Worm (Caenorhabditis elegans) whole organism, L1 larva: ENCODE data around the gene daf-12.

Source experiments
- C04F5.9 ChIP-seq: sonication (generic microtip); optimal IDR thresholded peaks from 2 replicates; lab custom pipeline; 2016; ENCODE audit warnings: missing genetic modification characterization, missing compliant biosample characterization
- C34B4.2 ChIP-seq: sonication (generic microtip); optimal IDR thresholded peaks from 2 replicates; lab custom pipeline; 2017; ENCODE audit warnings: mild to moderate bottlenecking, missing genetic modification characterization, missing compliant biosample characterization
- F16B12.6 ChIP-seq: fragments of 150-350 bp; optimal IDR thresholded peaks from 2 replicates; lab custom pipeline; 2014; ENCODE audit warnings: missing biosample characterization, missing genetic modification characterization
- Y116A8C.19 ChIP-seq: sonication (generic microtip); optimal IDR thresholded peaks from 2 replicates; lab custom pipeline; 2016; ENCODE audit warnings: missing compliant biosample characterization, missing genetic modification characterization, borderline replicate concordance
- aha-1 ChIP-seq: fragments of 150-350 bp; optimal IDR thresholded peaks from 2 replicates; lab custom pipeline; 2014; ENCODE audit warnings: missing biosample characterization, missing genetic modification characterization
- alr-1 ChIP-seq: fragments of 200-800 bp; sonication (Bioruptor generic); optimal IDR thresholded peaks from 2 replicates; lab custom pipeline; 2018; ENCODE audit warnings: borderline replicate concordance, mild to moderate bottlenecking, missing genetic modification characterization, missing compliant biosample characterization
- ama-1 ChIP-seq: fragments of 150-350 bp; optimal IDR thresholded peaks from 2 replicates; lab custom pipeline; 2014
- blmp-1 ChIP-seq: fragments of 150-350 bp; optimal IDR thresholded peaks from 2 replicates; lab custom pipeline; 2014; ENCODE audit warnings: missing biosample characterization, missing genetic modification characterization
- ceh-63 ChIP-seq: fragments of 200-800 bp; sonication (Bioruptor generic); optimal IDR thresholded peaks from 2 replicates; lab custom pipeline; 2018; ENCODE audit warnings: mild to moderate bottlenecking, missing genetic modification characterization, missing compliant biosample characterization
- ceh-8 ChIP-seq: fragments of 200-800 bp; sonication (Bioruptor generic); optimal IDR thresholded peaks from 2 replicates; lab custom pipeline; 2018; ENCODE audit warnings: mild to moderate bottlenecking, missing genetic modification characterization, moderate library complexity, missing compliant biosample characterization
- ceh-82 ChIP-seq, 3 experiments: fragments of 150-350 bp in 1 of 3; sonication (generic microtip) in 2 of 3; optimal IDR thresholded peaks; 2 replicates each; lab custom pipeline; 2014 to 2017; ENCODE audit warnings: missing biosample characterization in 3 of 3, missing genetic modification characterization in 3 of 3
- ces-1 ChIP-seq: fragments of 150-350 bp; optimal IDR thresholded peaks from 2 replicates; lab custom pipeline; 2014; ENCODE audit warnings: missing biosample characterization, missing genetic modification reagents, missing genetic modification characterization
- dpl-1 ChIP-seq, 3 experiments: fragments of 150-350 bp in 2 of 3; sonication (generic microtip) in 1 of 3; optimal IDR thresholded peaks; 2 replicates each; lab custom pipeline; 2014 to 2017; ENCODE audit warnings: missing biosample characterization in 3 of 3, missing genetic modification characterization in 3 of 3, missing genetic modification reagents in 3 of 3
- elt-2 ChIP-seq: sonication (generic microtip); optimal IDR thresholded peaks from 2 replicates; lab custom pipeline; 2016; ENCODE audit warnings: missing genetic modification characterization, mild to moderate bottlenecking, inconsistent platforms, missing compliant biosample characterization, missing genetic modification reagents
- elt-3 ChIP-seq, 6 experiments: fragments of 150-350 bp in 1 of 6; sonication (generic microtip); optimal IDR thresholded peaks; 2 replicates each; lab custom pipeline; 2017 to 2018; ENCODE audit warnings: missing biosample characterization in 6 of 6, missing genetic modification characterization in 6 of 6, inconsistent platforms in 1 of 6
- fkh-10 ChIP-seq: sonication (generic microtip); optimal IDR thresholded peaks from 2 replicates; lab custom pipeline; 2017; ENCODE audit warnings: missing biosample characterization, missing genetic modification reagents, missing genetic modification characterization
- isw-1 ChIP-seq: fragments of 200-800 bp; sonication (Bioruptor generic); IDR thresholded peaks from 2 replicates; pipeline ENCODE4 v1.3.6; 2022; ENCODE audit warnings: missing genetic modification characterization, missing compliant biosample characterization
- jun-1 ChIP-seq: fragments of 150-350 bp; optimal IDR thresholded peaks from 2 replicates; lab custom pipeline; 2014; ENCODE audit warnings: missing biosample characterization, missing genetic modification reagents, missing genetic modification characterization
- lin-14 ChIP-seq: fragments of 200-800 bp; sonication (Bioruptor generic); optimal IDR thresholded peaks from 2 replicates; lab custom pipeline; 2018; ENCODE audit warnings: mild to moderate bottlenecking, missing genetic modification characterization, moderate library complexity, missing compliant biosample characterization
- lin-15B ChIP-seq: fragments of 150-350 bp; sonication (generic microtip); optimal IDR thresholded peaks from 3 replicates; lab custom pipeline; 2014; ENCODE audit warnings: missing biosample characterization, missing genetic modification characterization
- lin-35 ChIP-seq, 2 experiments: fragments of 150-350 bp; optimal IDR thresholded peaks; 2 replicates each; lab custom pipeline; 2014; ENCODE audit warnings: missing biosample characterization in 2 of 2, missing genetic modification characterization in 2 of 2, missing genetic modification reagents in 2 of 2
- lsy-2 ChIP-seq, 2 experiments: fragments of 150-350 bp; optimal IDR thresholded peaks; 2 replicates each; lab custom pipeline; 2014; ENCODE audit warnings: missing biosample characterization in 2 of 2, missing genetic modification characterization in 2 of 2
- mab-9 ChIP-seq: fragments of 200-800 bp; sonication (Bioruptor generic); IDR thresholded peaks from 2 replicates; pipeline ENCODE4 v1.3.6; 2022; ENCODE audit warnings: missing genetic modification reagents, missing genetic modification characterization, missing compliant biosample characterization
- mdl-1 ChIP-seq, 2 experiments: fragments of 150-350 bp; optimal IDR thresholded peaks; 2 replicates each; lab custom pipeline; 2014 to 2017; ENCODE audit warnings: missing biosample characterization in 2 of 2, missing genetic modification characterization in 2 of 2, inconsistent platforms in 1 of 2
- mef-2 ChIP-seq: fragments of 150-350 bp; optimal IDR thresholded peaks from 2 replicates; lab custom pipeline; 2014; ENCODE audit warnings: missing biosample characterization, missing genetic modification characterization
- nhr-12 ChIP-seq: sonication (generic microtip); optimal IDR thresholded peaks from 2 replicates; lab custom pipeline; 2017; ENCODE audit warnings: missing biosample characterization, missing genetic modification characterization
- nhr-28 ChIP-seq: fragments of 150-350 bp; optimal IDR thresholded peaks from 2 replicates; lab custom pipeline; 2014; ENCODE audit warnings: missing biosample characterization, missing genetic modification characterization
- nhr-47 ChIP-seq: sonication (generic microtip); optimal IDR thresholded peaks from 2 replicates; lab custom pipeline; 2016; ENCODE audit warnings: mild to moderate bottlenecking, missing genetic modification characterization, moderate library complexity, missing compliant biosample characterization
- nhr-71 ChIP-seq: sonication (generic microtip); optimal IDR thresholded peaks from 2 replicates; lab custom pipeline; 2016; ENCODE audit warnings: mild to moderate bottlenecking, missing genetic modification characterization, moderate library complexity, missing compliant biosample characterization
- nhr-84 ChIP-seq: sonication (generic microtip); optimal IDR thresholded peaks from 2 replicates; lab custom pipeline; 2017; ENCODE audit warnings: missing biosample characterization, missing genetic modification characterization
- nhr-85 ChIP-seq: sonication (generic microtip); peaks from one replicate; lab custom pipeline; 2016; ENCODE audit warnings: missing genetic modification characterization, inconsistent platforms, missing compliant biosample characterization
- pax-3 ChIP-seq: fragments of 200-800 bp; sonication (Bioruptor generic); optimal IDR thresholded peaks from 2 replicates; lab custom pipeline; 2018; ENCODE audit warnings: mild to moderate bottlenecking, missing genetic modification characterization, moderate library complexity, missing compliant biosample characterization
- rnt-1 ChIP-seq: sonication (generic microtip); optimal IDR thresholded peaks from 2 replicates; lab custom pipeline; 2016; ENCODE audit warnings: mild to moderate bottlenecking, missing genetic modification characterization, moderate library complexity, missing compliant biosample characterization
- skn-1 ChIP-seq: fragments of 150-350 bp; optimal IDR thresholded peaks from 2 replicates; lab custom pipeline; 2014; ENCODE audit warnings: missing biosample characterization, missing genetic modification characterization
- snpc-4 ChIP-seq: fragments of 150-350 bp; optimal IDR thresholded peaks from 2 replicates; lab custom pipeline; 2014; ENCODE audit warnings: missing biosample characterization, missing genetic modification characterization
- snu-23 ChIP-seq: sonication (generic microtip); optimal IDR thresholded peaks from 2 replicates; lab custom pipeline; 2016; ENCODE audit warnings: missing genetic modification characterization, missing compliant biosample characterization
- sox-4 ChIP-seq: sonication (generic microtip); optimal IDR thresholded peaks from 2 replicates; lab custom pipeline; 2016; ENCODE audit warnings: missing genetic modification characterization, missing compliant biosample characterization
- sup-37 ChIP-seq: fragments of 200-800 bp; sonication (Bioruptor generic); optimal IDR thresholded peaks from 2 replicates; lab custom pipeline; 2018; ENCODE audit warnings: mild to moderate bottlenecking, missing genetic modification characterization, missing compliant biosample characterization
- swsn-7 ChIP-seq: sonication (generic microtip); optimal IDR thresholded peaks from 2 replicates; lab custom pipeline; 2016; ENCODE audit warnings: missing genetic modification characterization, missing compliant biosample characterization
- tbx-2 ChIP-seq: sonication (generic microtip); optimal IDR thresholded peaks from 2 replicates; lab custom pipeline; 2016; ENCODE audit warnings: missing genetic modification characterization, missing compliant biosample characterization
- tlp-1 ChIP-seq: fragments of 150-350 bp; optimal IDR thresholded peaks from 2 replicates; lab custom pipeline; 2014; ENCODE audit warnings: missing biosample characterization, missing genetic modification characterization
- unc-130 ChIP-seq: fragments of 150-350 bp; optimal IDR thresholded peaks from 2 replicates; lab custom pipeline; 2017; ENCODE audit warnings: missing biosample characterization, missing genetic modification characterization, inconsistent platforms
- unc-62 ChIP-seq: fragments of 150-350 bp; optimal IDR thresholded peaks from 2 replicates; lab custom pipeline; 2014; ENCODE audit warnings: missing biosample characterization, missing genetic modification reagents, missing genetic modification characterization
- unc-86 ChIP-seq: sonication (generic microtip); optimal IDR thresholded peaks from 2 replicates; lab custom pipeline; 2016; ENCODE audit warnings: missing genetic modification characterization, missing compliant biosample characterization
- vab-15 ChIP-seq: sonication (generic microtip); optimal IDR thresholded peaks from 2 replicates; lab custom pipeline; 2017; ENCODE audit warnings: missing genotype, mild to moderate bottlenecking, missing genetic modification characterization, missing compliant biosample characterization
- xbp-1 ChIP-seq: sonication (generic microtip); optimal IDR thresholded peaks from 2 replicates; lab custom pipeline; 2016; ENCODE audit warnings: missing genetic modification characterization, missing compliant biosample characterization
- ztf-11 ChIP-seq, 2 experiments: sonication (generic microtip); optimal IDR thresholded peaks; 2 replicates each; lab custom pipeline; 2016 to 2017; ENCODE audit warnings: missing genetic modification characterization in 2 of 2, missing biosample characterization in 1 of 2, missing compliant biosample characterization in 1 of 2
- ztf-4 ChIP-seq: fragments of 150-350 bp; optimal IDR thresholded peaks from 2 replicates; lab custom pipeline; 2014; ENCODE audit warnings: missing biosample characterization, missing genetic modification characterization

daf-12 gene

DNA sequence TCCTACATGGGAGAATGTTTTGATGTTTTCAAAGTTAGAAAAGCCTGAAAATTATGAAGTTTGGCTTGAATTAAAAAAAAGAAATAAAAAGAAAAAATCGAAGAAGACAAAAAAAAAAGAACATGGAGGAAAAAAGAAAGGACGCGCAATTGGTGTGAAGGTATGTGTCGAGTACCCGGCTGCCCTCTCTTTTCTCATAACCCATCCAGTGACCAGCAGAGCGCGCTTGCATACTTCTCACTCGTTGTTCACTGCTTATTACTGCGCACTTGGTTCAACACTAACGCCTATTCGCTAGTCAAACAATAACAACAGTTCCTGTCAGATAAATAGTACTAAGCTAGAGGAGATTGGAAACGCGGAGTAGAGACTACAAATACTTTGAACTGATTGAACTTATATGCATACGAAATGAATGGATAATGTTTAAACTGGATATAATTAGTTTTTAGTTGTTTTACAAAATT is 11.5 kb upstream of the daf-12 start, which contains the start of gene abl-1 (continued):
- TF ChIP-seq elt-3 (tag; optimal IDR thresholded peaks at IDR 0.05; lab: Kevin White, UChicago): no peak
- no peak for TF ChIP-seq C34B4.2 (tag; lab: Kevin White, UChicago)

DNA sequence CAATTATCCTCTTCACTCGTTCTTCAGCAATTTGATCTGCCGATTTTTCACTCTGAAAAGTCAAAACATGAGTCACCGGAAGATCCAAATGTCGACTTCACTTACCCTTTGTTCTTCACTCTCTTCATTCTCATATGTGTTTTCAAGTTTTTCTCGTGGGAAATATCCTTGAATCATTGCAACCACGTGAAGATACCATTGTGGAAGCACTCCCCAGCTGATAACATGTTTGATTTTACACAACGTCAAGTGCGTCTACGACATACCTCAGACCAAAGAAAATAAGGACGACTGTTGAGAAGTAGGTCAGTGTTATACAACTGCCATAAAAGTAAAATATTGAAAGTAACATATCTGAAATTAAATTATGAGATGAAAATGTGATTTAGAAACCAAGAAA is 7.3 kb upstream of the daf-12 start, which contains the start of gene M79.2:
Gene M79.2 (minus strand): TSS at position 354 of the 400 bp plus-strand sequence.
- no peak for TF ChIP-seq snpc-4 (tag; lab: Kevin White, UChicago)
- no peak for TF ChIP-seq ztf-4 (tag; lab: Kevin White, UChicago)
- TF ChIP-seq ceh-8 (GFP tag; lab: Kevin White, UChicago): no peak
- TF ChIP-seq lin-14 (GFP tag; lab: Kevin White, UChicago): peak; percentile 41
- TF ChIP-seq elt-2: peak; percentile 17
- TF ChIP-seq nhr-47 (tag; lab: Kevin White, UChicago): no peak
- TF ChIP-seq tlp-1 (tag; lab: Kevin White, UChicago): no peak
- TF ChIP-seq F16B12.6: no peak
- no peak for TF ChIP-seq isw-1 (GFP tag; lab: Robert Waterston, UW)
- no peak for TF ChIP-seq unc-62 (GFP tag; lab: Kevin White, UChicago)
- peak in 1 of 2 experiments; percentile 33 for TF ChIP-seq mdl-1 (tag; optimal IDR thresholded peaks at IDR 0.05; lab: Kevin White, UChicago)
- TF ChIP-seq dpl-1 (GFP tag; optimal IDR thresholded peaks at IDR 0.05; lab: Kevin White, UChicago): no peak
- TF ChIP-seq fkh-10: no peak
- TF ChIP-seq ama-1 (lab: Kevin White, UChicago): no peak
- TF ChIP-seq Y116A8C.19 (tag; lab: Kevin White, UChicago): no peak
- peak; percentile 45 for TF ChIP-seq blmp-1 (tag; lab: Kevin White, UChicago)
- TF ChIP-seq sup-37 (GFP tag; lab: Kevin White, UChicago): no peak
- TF ChIP-seq C34B4.2 (tag; lab: Kevin White, UChicago): no peak
- peak in 1 of 6 experiments; percentile 0 for TF ChIP-seq elt-3 (tag; optimal IDR thresholded peaks at IDR 0.05; lab: Kevin White, UChicago)
- TF ChIP-seq lin-35 (GFP tag; optimal IDR thresholded peaks at IDR 0.05; lab: Kevin White, UChicago): peak in 1 of 2 experiments; percentile 37
- no peak for TF ChIP-seq aha-1 (tag; lab: Kevin White, UChicago)
- no peak for TF ChIP-seq pax-3 (tag; lab: Kevin White, UChicago)
- no peak for TF ChIP-seq C04F5.9 (tag; lab: Kevin White, UChicago)

DNA sequence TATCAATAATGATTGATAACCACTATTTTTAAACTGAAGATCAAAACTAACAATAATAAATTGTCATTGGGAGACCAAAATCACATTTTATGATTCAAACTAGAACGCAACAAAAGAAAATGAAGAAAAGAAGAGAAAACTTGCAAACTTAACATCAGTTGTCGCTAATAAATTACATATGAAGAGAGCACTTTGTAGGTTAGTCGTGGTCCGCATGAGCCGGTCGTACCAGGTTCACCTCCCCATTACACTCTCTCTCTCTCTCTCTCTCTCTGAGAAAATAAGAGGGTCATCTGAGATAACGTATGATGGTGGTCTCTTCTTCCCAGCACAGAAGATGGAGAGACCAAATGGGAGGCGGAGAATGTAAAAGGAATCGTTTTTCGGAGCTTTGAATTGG is 6.6 kb upstream of the daf-12 start:
- no peak for TF ChIP-seq elt-2
- TF ChIP-seq Y116A8C.19 (tag; lab: Kevin White, UChicago): no peak
- no peak for TF ChIP-seq fkh-10
- no peak for TF ChIP-seq alr-1 (tag; lab: Kevin White, UChicago)
- TF ChIP-seq ceh-63 (GFP tag; lab: Kevin White, UChicago): no peak
- no peak for TF ChIP-seq xbp-1 (tag; lab: Kevin White, UChicago)
- TF ChIP-seq nhr-28: no peak
- no peak for TF ChIP-seq tbx-2 (tag; lab: Kevin White, UChicago)
- TF ChIP-seq elt-3 (tag; optimal IDR thresholded peaks at IDR 0.05; lab: Kevin White, UChicago): no peak
- no peak for TF ChIP-seq vab-15 (tag; lab: Kevin White, UChicago)
- TF ChIP-seq rnt-1 (tag; lab: Kevin White, UChicago): peak; percentile 72
- TF ChIP-seq unc-130: peak; percentile 16
- no peak for TF ChIP-seq mef-2 (tag; lab: Kevin White, UChicago)
- TF ChIP-seq sox-4 (tag; lab: Kevin White, UChicago): no peak
- TF ChIP-seq ama-1 (lab: Kevin White, UChicago): no peak
- no peak for TF ChIP-seq snpc-4 (tag; lab: Kevin White, UChicago)
- TF ChIP-seq mab-9 (GFP tag; lab: Robert Waterston, UW): no peak
- no peak for TF ChIP-seq swsn-7 (tag; lab: Kevin White, UChicago)
- no peak for TF ChIP-seq skn-1
- TF ChIP-seq nhr-71 (tag; lab: Kevin White, UChicago): peak; percentile 58
- TF ChIP-seq ces-1 (GFP tag; lab: Kevin White, UChicago): no peak
- TF ChIP-seq lin-14 (GFP tag; lab: Kevin White, UChicago): peak; percentile 61
- TF ChIP-seq nhr-12 (tag; lab: Kevin White, UChicago): no peak
- TF ChIP-seq nhr-85 (tag; lab: Kevin White, UChicago): no peak
- TF ChIP-seq nhr-84 (tag; lab: Kevin White, UChicago): no peak
- TF ChIP-seq ztf-11 (tag; optimal IDR thresholded peaks at IDR 0.05; lab: Kevin White, UChicago): no peak
- no peak for TF ChIP-seq ztf-4 (tag; lab: Kevin White, UChicago)
- no peak for TF ChIP-seq jun-1
- no peak for TF ChIP-seq unc-86 (tag; lab: Kevin White, UChicago)
- TF ChIP-seq snu-23 (GFP tag; lab: Kevin White, UChicago): peak; percentile 14
- TF ChIP-seq lsy-2 (tag; optimal IDR thresholded peaks at IDR 0.05; lab: Kevin White, UChicago): peak; percentile 3 to 28
- TF ChIP-seq lin-15B (tag; lab: Kevin White, UChicago): no peak
- no peak for TF ChIP-seq ceh-82 (tag; optimal IDR thresholded peaks at IDR 0.05; lab: Kevin White, UChicago)
- no peak for TF ChIP-seq tlp-1 (tag; lab: Kevin White, UChicago)
